Worm (Caenorhabditis elegans): Measurements from ENCODE around the gene chhy-1.

Gene chhy-1

ce11 chrII:8617516-8617915 lies at the start of gene chhy-1:
chhy-1 (minus strand) TSS chrII:8617616.
- TF ChIP-seq med-1 (GFP tag; optimal IDR thresholded peaks at IDR 0.05; ENCODE audit: insufficient read depth): no peak
- TF ChIP-seq flt-1 (GFP tag; IDR thresholded peaks at IDR 0.05): no peak
- no peak for TF ChIP-seq cog-1 (tag; optimal IDR thresholded peaks at IDR 0.05)
- TF ChIP-seq ref-1 (GFP tag; conservative IDR thresholded peaks at IDR 0.05): no peak
- TF ChIP-seq ztf-29 (GFP tag; IDR thresholded peaks at IDR 0.05): no peak
- no peak for TF ChIP-seq klf-2 (GFP tag; conservative IDR thresholded peaks at IDR 0.05)
- TF ChIP-seq T22C8.4 (GFP tag; IDR thresholded peaks at IDR 0.05): no peak
- no peak for TF ChIP-seq ztf-23 (GFP tag; IDR thresholded peaks at IDR 0.05)
- no peak for TF ChIP-seq tab-1 (GFP tag; IDR thresholded peaks at IDR 0.05)

ce11 chrII:8664533-8664932 lies 47.1 kb upstream of the chhy-1 start, which contains the start of gene etc-1:
etc-1 (plus strand) TSS chrII:8664833.
- TF ChIP-seq tab-1 (GFP tag; IDR thresholded peaks at IDR 0.05): no peak
- TF ChIP-seq med-1 (GFP tag; optimal IDR thresholded peaks at IDR 0.05; ENCODE audit: insufficient read depth): no peak
- TF ChIP-seq flt-1 (GFP tag; IDR thresholded peaks at IDR 0.05): no peak
- no peak for TF ChIP-seq ztf-23 (GFP tag; IDR thresholded peaks at IDR 0.05)
- no peak for TF ChIP-seq klf-2 (GFP tag; conservative IDR thresholded peaks at IDR 0.05)
- TF ChIP-seq ref-1 (GFP tag; conservative IDR thresholded peaks at IDR 0.05): no peak
- TF ChIP-seq ztf-29 (GFP tag; IDR thresholded peaks at IDR 0.05): no peak
- no peak for TF ChIP-seq cog-1 (tag; optimal IDR thresholded peaks at IDR 0.05)
- no peak for TF ChIP-seq T22C8.4 (GFP tag; IDR thresholded peaks at IDR 0.05)

- TF ChIP-seq tab-1 (GFP tag; IDR thresholded peaks at IDR 0.05): no peak
- no peak for TF ChIP-seq T22C8.4 (GFP tag; IDR thresholded peaks at IDR 0.05)
- TF ChIP-seq ref-1 (GFP tag; conservative IDR thresholded peaks at IDR 0.05): no peak
- no peak for TF ChIP-seq flt-1 (GFP tag; IDR thresholded peaks at IDR 0.05)
- TF ChIP-seq ztf-29 (GFP tag; IDR thresholded peaks at IDR 0.05): no peak
- no peak for TF ChIP-seq med-1 (GFP tag; optimal IDR thresholded peaks at IDR 0.05; ENCODE audit: insufficient read depth)
- TF ChIP-seq cog-1 (tag; optimal IDR thresholded peaks at IDR 0.05): no peak
- TF ChIP-seq ztf-23 (GFP tag; IDR thresholded peaks at IDR 0.05): no peak
- no peak for TF ChIP-seq klf-2 (GFP tag; conservative IDR thresholded peaks at IDR 0.05)
Measured at ce11 chrII:8661539-8661938, 44.1 kb upstream of the chhy-1 start, which contains the start of the genes piga-1 and eif-2Bepsilon. piga-1 (minus strand) TSS chrII:8661712. eif-2Bepsilon (plus strand) TSS chrII:8661869.

- no peak for TF ChIP-seq ref-1 (GFP tag; conservative IDR thresholded peaks at IDR 0.05)
- TF ChIP-seq tab-1 (GFP tag; IDR thresholded peaks at IDR 0.05): no peak
- no peak for TF ChIP-seq cog-1 (tag; optimal IDR thresholded peaks at IDR 0.05)
- no peak for TF ChIP-seq klf-2 (GFP tag; conservative IDR thresholded peaks at IDR 0.05)
- TF ChIP-seq med-1 (GFP tag; optimal IDR thresholded peaks at IDR 0.05; ENCODE audit: insufficient read depth): no peak
- no peak for TF ChIP-seq flt-1 (GFP tag; IDR thresholded peaks at IDR 0.05)
Measured at ce11 chrII:8658835-8659234, 41.4 kb upstream of the chhy-1 start, which contains the start of gene atg-10. atg-10 (plus strand) TSS chrII:8659135.

ce11 chrII:8650644-8651159 lies 33.3 kb upstream of the chhy-1 start, which contains the start of gene pyr-1:
pyr-1 (plus strand) TSS chrII:8651109.
- TF ChIP-seq T22C8.4 (GFP tag; IDR thresholded peaks at IDR 0.05) (no peak), tab-1 (GFP tag; IDR thresholded peaks at IDR 0.05) (no peak), cog-1 (tag; optimal IDR thresholded peaks at IDR 0.05) (no peak), ztf-29 (GFP tag; IDR thresholded peaks at IDR 0.05) (no peak), ztf-23 (GFP tag; IDR thresholded peaks at IDR 0.05) (no peak), med-1 (GFP tag; optimal IDR thresholded peaks at IDR 0.05; ENCODE audit: insufficient read depth) (no peak), ref-1 (GFP tag; conservative IDR thresholded peaks at IDR 0.05) (no peak), flt-1 (GFP tag; IDR thresholded peaks at IDR 0.05) (no peak), klf-2 (GFP tag; conservative IDR thresholded peaks at IDR 0.05) (no peak)

- TF ChIP-seq flt-1 (GFP tag; IDR thresholded peaks at IDR 0.05) (no peak), klf-2 (GFP tag; conservative IDR thresholded peaks at IDR 0.05) (no peak), tab-1 (GFP tag; IDR thresholded peaks at IDR 0.05) (no peak), T22C8.4 (GFP tag; IDR thresholded peaks at IDR 0.05) (no peak), ztf-29 (GFP tag; IDR thresholded peaks at IDR 0.05) (no peak), ref-1 (GFP tag; conservative IDR thresholded peaks at IDR 0.05) (no peak), med-1 (GFP tag; optimal IDR thresholded peaks at IDR 0.05; ENCODE audit: insufficient read depth) (no peak), ztf-23 (GFP tag; IDR thresholded peaks at IDR 0.05) (no peak), cog-1 (tag; optimal IDR thresholded peaks at IDR 0.05) (no peak)
Measured at ce11 chrII:8648843-8649242, 31.4 kb upstream of the chhy-1 start.

- TF ChIP-seq ztf-23 (GFP tag; IDR thresholded peaks at IDR 0.05) (no peak), cog-1 (tag; optimal IDR thresholded peaks at IDR 0.05) (no peak), klf-2 (GFP tag; conservative IDR thresholded peaks at IDR 0.05) (no peak), ztf-29 (GFP tag; IDR thresholded peaks at IDR 0.05) (no peak), flt-1 (GFP tag; IDR thresholded peaks at IDR 0.05) (no peak), ref-1 (GFP tag; conservative IDR thresholded peaks at IDR 0.05) (no peak), T22C8.4 (GFP tag; IDR thresholded peaks at IDR 0.05) (no peak), med-1 (GFP tag; optimal IDR thresholded peaks at IDR 0.05; ENCODE audit: insufficient read depth) (no peak), tab-1 (GFP tag; IDR thresholded peaks at IDR 0.05) (no peak)
Measured at ce11 chrII:8646437-8646836, 29.0 kb upstream of the chhy-1 start.

ce11 chrII:8643627-8644356 lies 26.4 kb upstream of the chhy-1 start:
- TF ChIP-seq flt-1 (GFP tag; IDR thresholded peaks at IDR 0.05) (no peak), T22C8.4 (GFP tag; IDR thresholded peaks at IDR 0.05) (no peak), ztf-29 (GFP tag; IDR thresholded peaks at IDR 0.05) (no peak), med-1 (GFP tag; optimal IDR thresholded peaks at IDR 0.05; ENCODE audit: insufficient read depth) (no peak), cog-1 (tag; optimal IDR thresholded peaks at IDR 0.05) (no peak), tab-1 (GFP tag; IDR thresholded peaks at IDR 0.05) (no peak), ztf-23 (GFP tag; IDR thresholded peaks at IDR 0.05) (no peak), klf-2 (GFP tag; conservative IDR thresholded peaks at IDR 0.05) (no peak), ref-1 (GFP tag; conservative IDR thresholded peaks at IDR 0.05) (no peak)

ce11 chrII:8642376-8642775 lies 25.0 kb upstream of the chhy-1 start:
- TF ChIP-seq med-1 (GFP tag; optimal IDR thresholded peaks at IDR 0.05; ENCODE audit: insufficient read depth) (no peak), cog-1 (tag; optimal IDR thresholded peaks at IDR 0.05) (no peak)

Data from whole organism, midembryonic.